Worm (Caenorhabditis elegans) whole organism, L1 larva: Measurements from ENCODE around the gene srd-36.

Source experiments
- ces-1 ChIP-seq: fragments of 150-350 bp; optimal IDR thresholded peaks from 2 replicates; lab custom pipeline; 2014; ENCODE audit warnings: missing biosample characterization, missing genetic modification reagents, missing genetic modification characterization
- lin-13 ChIP-seq: fragments of 150-350 bp; optimal IDR thresholded peaks from 2 replicates; lab custom pipeline; 2014; ENCODE audit warnings: missing biosample characterization, missing genetic modification reagents, missing genetic modification characterization
- nhr-76 ChIP-seq: sonication (generic microtip); optimal IDR thresholded peaks from 2 replicates; lab custom pipeline; 2017; ENCODE audit warnings: missing biosample characterization, missing genetic modification characterization
- snpc-4 ChIP-seq: fragments of 150-350 bp; optimal IDR thresholded peaks from 2 replicates; lab custom pipeline; 2014; ENCODE audit warnings: missing biosample characterization, missing genetic modification characterization

DNA sequence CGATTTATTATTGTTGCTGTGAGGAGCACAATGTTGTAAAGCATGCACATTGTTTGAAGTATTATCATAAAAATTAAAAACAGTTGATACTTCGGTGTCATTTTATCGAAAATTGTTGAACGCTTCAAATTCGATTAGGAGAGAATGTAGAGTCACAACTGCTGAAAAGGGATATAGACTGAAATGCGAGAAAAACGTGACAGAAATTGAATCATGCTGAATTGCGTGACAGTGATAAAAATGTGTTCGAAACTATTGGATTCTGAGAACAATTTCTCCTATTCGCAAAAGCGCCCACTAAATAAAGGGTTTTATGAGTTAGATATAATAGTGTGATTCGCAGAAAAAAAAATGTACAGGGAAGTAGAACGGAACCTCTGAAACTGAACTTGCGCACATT, 14.2 kb upstream of the srd-36 start, which contains the start of gene srxa-8:
- TF ChIP-seq nhr-76 (tag; lab: Kevin White, UChicago) = no peak
- TF ChIP-seq snpc-4 (tag; lab: Kevin White, UChicago) = no peak
- no peak for TF ChIP-seq lin-13
- no peak for TF ChIP-seq ces-1
